Worm (Caenorhabditis elegans) whole organism, mixed stage, embryonic: ENCODE results near the gene ugt-30.

Source experiments
- M03D4.4 ChIP-seq: sonication (generic microtip); optimal IDR thresholded peaks from 2 replicates; lab custom pipeline; 2017; ENCODE audit warnings: mild to moderate bottlenecking, missing genetic modification characterization, missing compliant biosample characterization
- bed-3 ChIP-seq: fragments of 200-800 bp; sonication (Bioruptor generic); optimal IDR thresholded peaks from 3 replicates; lab custom pipeline; 2018; ENCODE audit warnings: mild to moderate bottlenecking, missing genetic modification characterization, moderate library complexity, missing compliant biosample characterization
- blmp-1 ChIP-seq: fragments of 150-350 bp; optimal IDR thresholded peaks from 2 replicates; lab custom pipeline; 2014; ENCODE audit warnings: missing biosample characterization, missing genetic modification characterization
- ceh-39 ChIP-seq: fragments of 150-350 bp; optimal IDR thresholded peaks from 2 replicates; lab custom pipeline; 2014; ENCODE audit warnings: missing biosample characterization, missing genetic modification characterization
- ceh-43 ChIP-seq: fragments of 200-800 bp; sonication (Bioruptor generic); optimal IDR thresholded peaks from 2 replicates; lab custom pipeline; 2018; ENCODE audit warnings: mild to moderate bottlenecking, missing genetic modification characterization, moderate library complexity, missing compliant biosample characterization
- ceh-83 ChIP-seq: fragments of 200-800 bp; sonication (Bioruptor generic); optimal IDR thresholded peaks from 2 replicates; lab custom pipeline; 2018; ENCODE audit warnings: mild to moderate bottlenecking, missing genetic modification characterization, missing compliant biosample characterization
- ces-1 ChIP-seq: fragments of 150-350 bp; optimal IDR thresholded peaks from 2 replicates; lab custom pipeline; 2014; ENCODE audit warnings: missing biosample characterization, missing genetic modification reagents, missing genetic modification characterization
- cnd-1 ChIP-seq: fragments of 200-800 bp; sonication (Bioruptor generic); optimal IDR thresholded peaks from 2 replicates; lab custom pipeline; 2018; ENCODE audit warnings: mild to moderate bottlenecking, missing genetic modification characterization, missing compliant biosample characterization
- drap-1 ChIP-seq: fragments of 200-800 bp; sonication (Bioruptor generic); optimal IDR thresholded peaks from 3 replicates; lab custom pipeline; 2018; ENCODE audit warnings: mild to moderate bottlenecking, missing genetic modification characterization, missing compliant biosample characterization
- elt-1 ChIP-seq: sonication (generic microtip); optimal IDR thresholded peaks from 2 replicates; lab custom pipeline; 2017; ENCODE audit warnings: missing genetic modification characterization, mild to moderate bottlenecking, missing compliant biosample characterization, antibody characterized with exemption, moderate library complexity, borderline replicate concordance; ENCODE audit not compliant: insufficient read depth
- elt-3 ChIP-seq: fragments of 150-350 bp; optimal IDR thresholded peaks from 2 replicates; lab custom pipeline; 2014; ENCODE audit warnings: missing biosample characterization, missing genetic modification characterization
- flh-1 ChIP-seq: fragments of 200-800 bp; sonication (Bioruptor generic); optimal IDR thresholded peaks from 2 replicates; lab custom pipeline; 2018; ENCODE audit warnings: mild to moderate bottlenecking, missing genetic modification characterization, moderate library complexity, missing compliant biosample characterization
- ham-2 ChIP-seq: fragments of 200-800 bp; sonication (Bioruptor generic); optimal IDR thresholded peaks from 2 replicates; lab custom pipeline; 2018; ENCODE audit warnings: mild to moderate bottlenecking, missing genetic modification characterization, missing compliant biosample characterization
- hlh-1 ChIP-seq: fragments of 150-350 bp; optimal IDR thresholded peaks from 2 replicates; lab custom pipeline; 2014; ENCODE audit warnings: missing biosample characterization, missing genetic modification reagents, missing genetic modification characterization
- lin-13 ChIP-seq: fragments of 150-350 bp; optimal IDR thresholded peaks from 2 replicates; lab custom pipeline; 2014; ENCODE audit warnings: missing biosample characterization, missing genetic modification characterization
- lin-32 ChIP-seq: fragments of 200-800 bp; sonication (Bioruptor generic); optimal IDR thresholded peaks from 2 replicates; lab custom pipeline; 2018; ENCODE audit warnings: mild to moderate bottlenecking, missing genetic modification characterization, missing compliant biosample characterization
- lsy-2 ChIP-seq: fragments of 150-350 bp; optimal IDR thresholded peaks from 2 replicates; lab custom pipeline; 2014; ENCODE audit warnings: missing biosample characterization, missing genetic modification characterization
- mab-5 ChIP-seq: fragments of 150-350 bp; optimal IDR thresholded peaks from 2 replicates; lab custom pipeline; 2014; ENCODE audit warnings: missing biosample characterization, missing genetic modification characterization
- mep-1 ChIP-seq: fragments of 150-350 bp; optimal IDR thresholded peaks from 2 replicates; lab custom pipeline; 2017; ENCODE audit warnings: missing biosample characterization, missing genetic modification reagents, missing genetic modification characterization, inconsistent platforms
- mls-2 ChIP-seq: sonication (generic microtip); optimal IDR thresholded peaks from 2 replicates; lab custom pipeline; 2016; ENCODE audit warnings: mild to moderate bottlenecking, missing genetic modification characterization, moderate library complexity, missing compliant biosample characterization
- nhr-12 ChIP-seq: fragments of 150-350 bp; optimal IDR thresholded peaks from 2 replicates; lab custom pipeline; 2014; ENCODE audit warnings: missing biosample characterization, missing genetic modification characterization
- nhr-2 ChIP-seq: fragments of 150-350 bp; optimal IDR thresholded peaks from 2 replicates; lab custom pipeline; 2014; ENCODE audit warnings: missing biosample characterization, missing genetic modification characterization
- nhr-237 ChIP-seq: fragments of 150-350 bp; optimal IDR thresholded peaks from 2 replicates; lab custom pipeline; 2014; ENCODE audit warnings: missing biosample characterization, missing genetic modification characterization
- nhr-28 ChIP-seq: fragments of 150-350 bp; optimal IDR thresholded peaks from 2 replicates; lab custom pipeline; 2014; ENCODE audit warnings: missing biosample characterization, missing genetic modification characterization
- nhr-76 ChIP-seq: sonication (generic microtip); optimal IDR thresholded peaks from 2 replicates; lab custom pipeline; 2017; ENCODE audit warnings: missing biosample characterization, missing genetic modification characterization
- pha-4 ChIP-seq: fragments of 150-350 bp; optimal IDR thresholded peaks from 2 replicates; lab custom pipeline; 2018; ENCODE audit warnings: missing biosample characterization, missing genetic modification reagents, missing genetic modification characterization
- sem-2 ChIP-seq: fragments of 200-800 bp; sonication (Bioruptor generic); optimal IDR thresholded peaks from 2 replicates; lab custom pipeline; 2018; ENCODE audit warnings: mild to moderate bottlenecking, missing genetic modification characterization, missing compliant biosample characterization
- snpc-4 ChIP-seq: fragments of 150-350 bp; optimal IDR thresholded peaks from 2 replicates; lab custom pipeline; 2014; ENCODE audit warnings: missing biosample characterization, missing genetic modification characterization
- sptf-1 ChIP-seq: sonication (generic microtip); optimal IDR thresholded peaks from 2 replicates; lab custom pipeline; 2017; ENCODE audit warnings: mild to moderate bottlenecking, missing genetic modification characterization, moderate library complexity, missing compliant biosample characterization
- tbx-8 ChIP-seq: fragments of 200-800 bp; sonication (Bioruptor generic); optimal IDR thresholded peaks from 2 replicates; lab custom pipeline; 2018; ENCODE audit warnings: mild to moderate bottlenecking, missing genetic modification characterization, moderate library complexity, missing compliant biosample characterization
- unc-120 ChIP-seq: sonication (generic microtip); optimal IDR thresholded peaks from 2 replicates; lab custom pipeline; 2017; ENCODE audit warnings: missing genetic modification characterization, missing compliant biosample characterization; ENCODE audit not compliant: poor library complexity, severe bottlenecking
- unc-39 ChIP-seq: fragments of 150-350 bp; optimal IDR thresholded peaks from 2 replicates; lab custom pipeline; 2014; ENCODE audit warnings: missing biosample characterization, missing genetic modification characterization
- unc-62 ChIP-seq: fragments of 150-350 bp; optimal IDR thresholded peaks from 2 replicates; lab custom pipeline; 2014; ENCODE audit warnings: missing biosample characterization, missing genetic modification reagents, missing genetic modification characterization
- zip-8 ChIP-seq: fragments of 150-350 bp; optimal IDR thresholded peaks from 2 replicates; lab custom pipeline; 2014; ENCODE audit warnings: missing biosample characterization, missing genetic modification characterization
- ztf-11 ChIP-seq: fragments of 150-350 bp; optimal IDR thresholded peaks from 2 replicates; lab custom pipeline; 2014; ENCODE audit warnings: missing biosample characterization, missing genetic modification characterization

ugt-30 gene

ce11 chrV:15085335-15085800 lies 39.7 kb downstream of the ugt-30 start, which contains the start of the genes ahsa-1 and C01G10.7:
Gene ahsa-1, minus strand, starts transcription at chrV:15085385.
Gene C01G10.7, plus strand, starts transcription at chrV:15085747.
- peak; percentile 44 for TF ChIP-seq M03D4.4
- TF ChIP-seq snpc-4 (tag; lab: Kevin White, UChicago): no peak
- peak; percentile 73 for TF ChIP-seq ceh-39
- peak; percentile 70 for TF ChIP-seq ceh-43
- peak; percentile 87 for TF ChIP-seq mep-1 (tag; lab: Kevin White, UChicago)
- TF ChIP-seq lin-32 (GFP tag; lab: Kevin White, UChicago): peak; percentile 56
- no peak for TF ChIP-seq unc-62 (GFP tag; lab: Kevin White, UChicago)
- TF ChIP-seq bed-3: no peak
- TF ChIP-seq nhr-237 (tag; lab: Kevin White, UChicago): peak; percentile 90
- peak; percentile 70 for TF ChIP-seq sptf-1 (tag; lab: Kevin White, UChicago)
- no peak for TF ChIP-seq nhr-12
- TF ChIP-seq sem-2 (GFP tag; lab: Kevin White, UChicago): no peak
- no peak for TF ChIP-seq ham-2 (GFP tag; lab: Kevin White, UChicago)
- no peak for TF ChIP-seq tbx-8 (GFP tag; lab: Kevin White, UChicago)
- no peak for TF ChIP-seq ceh-83
- no peak for TF ChIP-seq blmp-1
- TF ChIP-seq lsy-2 (tag; lab: Kevin White, UChicago): peak; percentile 73
- TF ChIP-seq lin-13: peak; percentile 44
- peak; percentile 70 for TF ChIP-seq drap-1 (GFP tag; lab: Kevin White, UChicago)
- no peak for TF ChIP-seq nhr-76 (tag; lab: Kevin White, UChicago)
- TF ChIP-seq unc-39 (tag; lab: Kevin White, UChicago): no peak
- TF ChIP-seq unc-120 (tag; lab: Kevin White, UChicago): no peak
- TF ChIP-seq ces-1 (GFP tag; lab: Kevin White, UChicago): peak; percentile 97
- TF ChIP-seq nhr-28: no peak
- TF ChIP-seq ztf-11 (tag; lab: Kevin White, UChicago): no peak
- TF ChIP-seq zip-8 (tag; lab: Kevin White, UChicago): no peak
- TF ChIP-seq pha-4 (tag; lab: Kevin White, UChicago): peak; percentile 46
- TF ChIP-seq mab-5: peak; percentile 61
- no peak for TF ChIP-seq cnd-1 (tag; lab: Kevin White, UChicago)
- TF ChIP-seq mls-2 (tag; lab: Kevin White, UChicago): peak; percentile 39
- TF ChIP-seq nhr-2 (tag; lab: Kevin White, UChicago): no peak
- TF ChIP-seq elt-3 (tag; lab: Kevin White, UChicago): no peak
- peak; percentile 2 for TF ChIP-seq hlh-1 (tag; lab: Kevin White, UChicago)
- no peak for TF ChIP-seq flh-1 (GFP tag; lab: Kevin White, UChicago)
- TF ChIP-seq elt-1 (tag; lab: Kevin White, UChicago): no peak

DNA sequence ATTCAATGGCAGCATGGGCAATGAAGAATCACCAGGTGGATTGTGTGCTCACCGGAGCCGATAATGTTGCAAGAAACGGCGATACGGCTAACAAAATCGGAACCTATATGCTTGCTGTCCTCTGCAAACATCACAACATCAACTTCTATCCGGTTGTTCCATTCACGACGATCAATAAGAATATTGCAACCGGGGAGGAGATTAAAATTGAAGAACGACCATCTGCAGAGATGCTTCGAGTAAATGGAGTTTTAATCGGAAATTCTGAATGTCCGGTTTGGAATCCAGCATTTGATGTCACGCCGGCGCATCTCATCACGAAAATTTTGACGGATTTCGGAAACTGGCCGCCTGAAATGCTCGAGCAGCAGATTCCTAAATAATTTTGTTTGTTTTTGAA lies 41.4 kb downstream of the ugt-30 start:
- TF ChIP-seq blmp-1 (no peak), unc-62 (GFP tag; lab: Kevin White, UChicago) (no peak), lin-32 (GFP tag; lab: Kevin White, UChicago) (no peak), ces-1 (GFP tag; lab: Kevin White, UChicago) (no peak), snpc-4 (tag; lab: Kevin White, UChicago) (no peak), tbx-8 (GFP tag; lab: Kevin White, UChicago) (no peak), cnd-1 (tag; lab: Kevin White, UChicago) (no peak), zip-8 (tag; lab: Kevin White, UChicago) (no peak), flh-1 (GFP tag; lab: Kevin White, UChicago) (no peak)

ce11 chrV:15082291-15082690 lies 42.8 kb downstream of the ugt-30 start, which contains the start of the genes C01G10.10 and C01G10.9:
Gene C01G10.10, minus strand, starts transcription at chrV:15082441.
Gene C01G10.9, plus strand, starts transcription at chrV:15082530.
- TF ChIP-seq unc-39 (tag; lab: Kevin White, UChicago) (no peak), cnd-1 (tag; lab: Kevin White, UChicago) (peak; percentile 3), ces-1 (GFP tag; lab: Kevin White, UChicago) (peak; percentile 8), snpc-4 (tag; lab: Kevin White, UChicago) (no peak), mab-5 (no peak), drap-1 (GFP tag; lab: Kevin White, UChicago) (peak; percentile 37), lsy-2 (tag; lab: Kevin White, UChicago) (peak; percentile 41), sptf-1 (tag; lab: Kevin White, UChicago) (no peak)
